Comparison of ENCODE assay signal across 1 fruit fly cellular context in the genomic region with DNA sequence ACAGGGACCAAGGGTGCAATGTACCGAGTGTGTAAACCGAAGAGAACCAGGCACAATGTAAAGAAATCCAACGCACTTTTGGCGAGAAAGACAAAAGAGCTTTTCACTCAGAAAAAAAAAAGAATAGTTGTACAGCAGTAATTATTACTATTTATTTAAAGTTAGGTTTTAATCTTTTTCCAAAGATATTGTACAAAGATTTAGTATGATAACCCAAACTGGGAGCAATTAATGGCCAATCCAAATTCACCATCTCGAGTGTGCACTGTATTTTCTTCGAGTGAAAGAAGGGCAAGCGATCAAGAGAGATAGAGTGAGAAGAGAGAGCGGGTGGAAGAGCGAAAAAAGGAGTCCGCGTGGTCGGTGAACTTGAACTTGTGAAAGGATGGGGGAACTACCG.
A peak's percentile ranks its signal among the peaks of the same experiment; 100 is the strongest.
TF ChIP-seq lines count a peak whose summit lies in the region.

No protein-coding gene starts in this region.

TF ChIP-seq in whole organism, embryonic, 481 proteins besides CTCF, POLR2A, EP300 and RAD21 (continued from another document and continues in another):
- TF ChIP-seq tx (GFP tag; optimal IDR thresholded peaks at IDR 0.05; lab: Kevin White, UChicago) (no peak), CG7372 (GFP tag; IDR thresholded peaks at IDR 0.05; lab: Robert Waterston, UW) (no peak), CG16863 (GFP tag; optimal IDR thresholded peaks at IDR 0.05; lab: Kevin White, UChicago) (no peak), Fer3 (tag; optimal IDR thresholded peaks at IDR 0.05; lab: Kevin White, UChicago) (no peak), nerfin-2 (GFP tag; IDR thresholded peaks at IDR 0.05; lab: Robert Waterston, UW; ENCODE audit: partially characterized antibody) (no peak), Eip74EF (GFP tag; optimal IDR thresholded peaks at IDR 0.05; lab: Kevin White, UChicago) (no peak), wek (GFP tag; optimal IDR thresholded peaks at IDR 0.05; lab: Kevin White, UChicago) (no peak), CG7786 (GFP tag; optimal IDR thresholded peaks at IDR 0.05; lab: Kevin White, UChicago) (no peak), tin (GFP tag; optimal IDR thresholded peaks at IDR 0.05; lab: Kevin White, UChicago) (no peak), en (GFP tag; optimal IDR thresholded peaks at IDR 0.05; lab: Kevin White, UChicago) (no peak), CG5953 (GFP tag; IDR thresholded peaks at IDR 0.05; lab: Robert Waterston, UW) (no peak), gcm2 (GFP tag; optimal IDR thresholded peaks at IDR 0.05; lab: Kevin White, UChicago) (no peak), dmrt99B (tag; optimal IDR thresholded peaks at IDR 0.05; lab: Kevin White, UChicago) (peak; percentile 2), unc-4 (GFP tag; IDR thresholded peaks at IDR 0.05; lab: Robert Waterston, UW; ENCODE audit: partially characterized antibody) (no peak), Mad (GFP tag; optimal IDR thresholded peaks at IDR 0.05; lab: Kevin White, UChicago) (no peak), Dek (tag; optimal IDR thresholded peaks at IDR 0.05; lab: Kevin White, UChicago) (no peak), CG12071 (GFP tag; optimal IDR thresholded peaks at IDR 0.05; lab: Kevin White, UChicago) (no peak), CG3995 (GFP tag; optimal IDR thresholded peaks at IDR 0.05; lab: Kevin White, UChicago) (no peak), CG9932 (GFP tag; IDR thresholded peaks at IDR 0.05; lab: Robert Waterston, UW) (no peak), ems (GFP tag; optimal IDR thresholded peaks at IDR 0.05; lab: Kevin White, UChicago) (peak; percentile 2), gsb (GFP tag; IDR thresholded peaks at IDR 0.05; lab: Robert Waterston, UW) (no peak), Rx (GFP tag; IDR thresholded peaks at IDR 0.05; lab: Robert Waterston, UW) (no peak), CG15601 (tag; optimal IDR thresholded peaks at IDR 0.05; lab: Kevin White, UChicago) (no peak), phol (tag; optimal IDR thresholded peaks at IDR 0.05; lab: Kevin White, UChicago) (peak; percentile 10), pros (GFP tag; optimal IDR thresholded peaks at IDR 0.05; lab: Kevin White, UChicago) (no peak), CG7271 (tag; optimal IDR thresholded peaks at IDR 0.05; lab: Kevin White, UChicago) (no peak), dimm (GFP tag; IDR thresholded peaks at IDR 0.05; lab: Robert Waterston, UW) (no peak), z (GFP tag; IDR thresholded peaks at IDR 0.05; lab: Robert Waterston, UW) (no peak), sima (GFP tag; optimal IDR thresholded peaks at IDR 0.05; lab: Kevin White, UChicago) (no peak), grau (tag; optimal IDR thresholded peaks at IDR 0.05; lab: Kevin White, UChicago) (peak; percentile 50), Dad (GFP tag; optimal IDR thresholded peaks at IDR 0.05; lab: Kevin White, UChicago) (no peak), zfh1 (GFP tag; IDR thresholded peaks at IDR 0.05; lab: Robert Waterston, UW) (no peak), Xrp1 (GFP tag; IDR thresholded peaks at IDR 0.05; lab: Robert Waterston, UW) (no peak), CG9797 (GFP tag; optimal IDR thresholded peaks at IDR 0.05; lab: Kevin White, UChicago) (no peak), CG10321 (GFP tag; IDR thresholded peaks at IDR 0.05; lab: Robert Waterston, UW) (no peak), CG6654 (GFP tag; optimal IDR thresholded peaks at IDR 0.05; lab: Kevin White, UChicago) (no peak), lov (optimal IDR thresholded peaks at IDR 0.05; lab: Kevin White, UChicago) (no peak), lov (GFP tag; IDR thresholded peaks at IDR 0.05; lab: Robert Waterston, UW) (no peak), pfk (GFP tag; optimal IDR thresholded peaks at IDR 0.05; lab: Kevin White, UChicago) (no peak), mam (GFP tag; optimal IDR thresholded peaks at IDR 0.05; lab: Kevin White, UChicago) (no peak), CG17186 (GFP tag; optimal IDR thresholded peaks at IDR 0.05; lab: Kevin White, UChicago) (no peak), CG12104 (GFP tag; optimal IDR thresholded peaks at IDR 0.05; lab: Kevin White, UChicago) (no peak), lmd (GFP tag; IDR thresholded peaks at IDR 0.05; lab: Robert Waterston, UW) (no peak), CG7357 (GFP tag; IDR thresholded peaks at IDR 0.05; lab: Robert Waterston, UW) (no peak), Abd-B (GFP tag; optimal IDR thresholded peaks at IDR 0.05; lab: Kevin White, UChicago) (no peak), CG8924 (tag; optimal IDR thresholded peaks at IDR 0.05; lab: Kevin White, UChicago) (no peak), CG17829 (tag; optimal IDR thresholded peaks at IDR 0.05; lab: Kevin White, UChicago) (no peak), CG10431 (GFP tag; optimal IDR thresholded peaks at IDR 0.05; lab: Kevin White, UChicago) (no peak), chif (GFP tag; optimal IDR thresholded peaks at IDR 0.05; lab: Kevin White, UChicago) (no peak), CG11696 (GFP tag; IDR thresholded peaks at IDR 0.05; lab: Robert Waterston, UW) (no peak), CG7556 (GFP tag; optimal IDR thresholded peaks at IDR 0.05; lab: Kevin White, UChicago) (no peak), CG2875 (GFP tag; optimal IDR thresholded peaks at IDR 0.05; lab: Kevin White, UChicago) (no peak), CG30020 (tag; optimal IDR thresholded peaks at IDR 0.05; lab: Kevin White, UChicago) (no peak), stc (GFP tag; IDR thresholded peaks at IDR 0.05; lab: Robert Waterston, UW) (no peak), sd (tag; optimal IDR thresholded peaks at IDR 0.05; lab: Kevin White, UChicago) (no peak), Hr3 (GFP tag; optimal IDR thresholded peaks at IDR 0.05; lab: Kevin White, UChicago) (no peak), Adf1 (GFP tag; IDR thresholded peaks at IDR 0.05; lab: Robert Waterston, UW) (no peak), cato (GFP tag; optimal IDR thresholded peaks at IDR 0.05; lab: Kevin White, UChicago; ENCODE audit: borderline replicate concordance) (no peak), insv (GFP tag; optimal IDR thresholded peaks at IDR 0.05; lab: Kevin White, UChicago) (no peak), CG2129 (GFP tag; IDR thresholded peaks at IDR 0.05; lab: Robert Waterston, UW; ENCODE audit: partially characterized antibody) (no peak), lbe (GFP tag; optimal IDR thresholded peaks at IDR 0.05; lab: Kevin White, UChicago) (peak; percentile 90), CG10959 (GFP tag; IDR thresholded peaks at IDR 0.05; lab: Robert Waterston, UW) (no peak), p53 (GFP tag; optimal IDR thresholded peaks at IDR 0.05; lab: Kevin White, UChicago) (no peak), maf-S (GFP tag; optimal IDR thresholded peaks at IDR 0.05; lab: Kevin White, UChicago) (no peak), CG8388 (GFP tag; optimal IDR thresholded peaks at IDR 0.05; lab: Kevin White, UChicago) (no peak), usp (GFP tag; optimal IDR thresholded peaks at IDR 0.05; lab: Kevin White, UChicago) (no peak), tll (GFP tag; optimal IDR thresholded peaks at IDR 0.05; lab: Kevin White, UChicago) (no peak), CG12942 (GFP tag; optimal IDR thresholded peaks at IDR 0.05; lab: Kevin White, UChicago) (no peak), Side (GFP tag; optimal IDR thresholded peaks at IDR 0.05; lab: Kevin White, UChicago) (no peak), gem (tag; optimal IDR thresholded peaks at IDR 0.05; lab: Kevin White, UChicago) (peak; percentile 44), CG10462 (GFP tag; optimal IDR thresholded peaks at IDR 0.05; lab: Kevin White, UChicago) (no peak), ab (GFP tag; optimal IDR thresholded peaks at IDR 0.05; lab: Kevin White, UChicago) (no peak), lilli (GFP tag; optimal IDR thresholded peaks at IDR 0.05; lab: Kevin White, UChicago) (no peak), CG15479 (GFP tag; optimal IDR thresholded peaks at IDR 0.05; lab: Kevin White, UChicago) (no peak), row (GFP tag; IDR thresholded peaks at IDR 0.05; lab: Robert Waterston, UW) (no peak; the same call in 2 of the 3 replicates), sim (GFP tag; IDR thresholded peaks at IDR 0.05; lab: Robert Waterston, UW) (no peak), Antp (GFP tag; optimal IDR thresholded peaks at IDR 0.05; lab: Kevin White, UChicago) (no peak), fd64A (GFP tag; optimal IDR thresholded peaks at IDR 0.05; lab: Kevin White, UChicago) (no peak), CG4617 (GFP tag; optimal IDR thresholded peaks at IDR 0.05; lab: Kevin White, UChicago; ENCODE audit: borderline replicate concordance) (no peak), Six4 (GFP tag; optimal IDR thresholded peaks at IDR 0.05; lab: Kevin White, UChicago) (no peak), Atf6 (GFP tag; IDR thresholded peaks at IDR 0.05; lab: Robert Waterston, UW) (no peak), Blimp-1 (GFP tag; optimal IDR thresholded peaks at IDR 0.05; lab: Kevin White, UChicago) (peak; percentile 22), YL-1 (GFP tag; optimal IDR thresholded peaks at IDR 0.05; lab: Kevin White, UChicago) (no peak), CG5180 (GFP tag; optimal IDR thresholded peaks at IDR 0.05; lab: Kevin White, UChicago) (no peak), crc (GFP tag; optimal IDR thresholded peaks at IDR 0.05; lab: Kevin White, UChicago) (no peak), pum (GFP tag; optimal IDR thresholded peaks at IDR 0.05; lab: Kevin White, UChicago) (no peak), grn (GFP tag; optimal IDR thresholded peaks at IDR 0.05; lab: Kevin White, UChicago) (no peak), CG11504 (tag; optimal IDR thresholded peaks at IDR 0.05; lab: Kevin White, UChicago) (peak; percentile 12), chinmo (GFP tag; IDR thresholded peaks at IDR 0.05; lab: Robert Waterston, UW; ENCODE audit: partially characterized antibody) (no peak), CG15696 (tag; optimal IDR thresholded peaks at IDR 0.05; lab: Kevin White, UChicago) (no peak), CG12391 (tag; optimal IDR thresholded peaks at IDR 0.05; lab: Kevin White, UChicago) (no peak), Nf-YA (GFP tag; IDR thresholded peaks at IDR 0.05; lab: Robert Waterston, UW) (no peak), CG43689 (GFP tag; IDR thresholded peaks at IDR 0.05; lab: Robert Waterston, UW) (no peak), Elba2 (GFP tag; optimal IDR thresholded peaks at IDR 0.05; lab: Kevin White, UChicago) (no peak), CG18011 (GFP tag; optimal IDR thresholded peaks at IDR 0.05; lab: Kevin White, UChicago) (no peak), wdn (GFP tag; IDR thresholded peaks at IDR 0.05; lab: Robert Waterston, UW) (no peak), CG33557 (GFP tag; optimal IDR thresholded peaks at IDR 0.05; lab: Kevin White, UChicago) (no peak), sens (GFP tag; lab: Kevin White, UChicago) (peak; percentile 78), NK7.1 (GFP tag; optimal IDR thresholded peaks at IDR 0.05; lab: Kevin White, UChicago) (no peak), zen2 (GFP tag; IDR thresholded peaks at IDR 0.05; lab: Robert Waterston, UW; ENCODE audit: partially characterized antibody) (no peak), CG14014 (GFP tag; IDR thresholded peaks at IDR 0.05; lab: Robert Waterston, UW) (no peak), CG34422 (GFP tag; IDR thresholded peaks at IDR 0.05; lab: Robert Waterston, UW) (no peak), slbo (GFP tag; IDR thresholded peaks at IDR 0.05; lab: Robert Waterston, UW) (no peak), so (GFP tag; IDR thresholded peaks at IDR 0.05; lab: Robert Waterston, UW) (no peak), CG2120 (GFP tag; optimal IDR thresholded peaks at IDR 0.05; lab: Kevin White, UChicago) (no peak), Dip3 (GFP tag; optimal IDR thresholded peaks at IDR 0.05; lab: Kevin White, UChicago) (no peak), Mes4 (GFP tag; optimal IDR thresholded peaks at IDR 0.05; lab: Kevin White, UChicago) (no peak), CG12744 (GFP tag; optimal IDR thresholded peaks at IDR 0.05; lab: Kevin White, UChicago) (no peak), CG2712 (tag; optimal IDR thresholded peaks at IDR 0.05; lab: Kevin White, UChicago) (peak; percentile 25), CG3838 (GFP tag; optimal IDR thresholded peaks at IDR 0.05; lab: Kevin White, UChicago) (no peak), wor (GFP tag; IDR thresholded peaks at IDR 0.05; lab: Robert Waterston, UW) (no peak), Lim3 (GFP tag; IDR thresholded peaks at IDR 0.05; lab: Robert Waterston, UW) (no peak), CG12155 (GFP tag; optimal IDR thresholded peaks at IDR 0.05; lab: Kevin White, UChicago) (no peak), CG1832 (GFP tag; optimal IDR thresholded peaks at IDR 0.05; lab: Kevin White, UChicago) (no peak), MBD-R2 (GFP tag; IDR thresholded peaks at IDR 0.05; lab: Robert Waterston, UW) (no peak), CG14050 (GFP tag; IDR thresholded peaks at IDR 0.05; lab: Robert Waterston, UW) (no peak), Mrtf (GFP tag; IDR thresholded peaks at IDR 0.05; lab: Robert Waterston, UW) (no peak), bsh (GFP tag; optimal IDR thresholded peaks at IDR 0.05; lab: Kevin White, UChicago) (peak; percentile 27 to 54), CG17802 (tag; optimal IDR thresholded peaks at IDR 0.05; lab: Kevin White, UChicago) (no peak), Trl (optimal IDR thresholded peaks at IDR 0.05; lab: Kevin White, UChicago) (no peak), Trl (GFP tag; optimal IDR thresholded peaks at IDR 0.05; lab: Kevin White, UChicago) (no peak), Sox102F (GFP tag; optimal IDR thresholded peaks at IDR 0.05; lab: Kevin White, UChicago) (peak; percentile 25), CG18764 (GFP tag; optimal IDR thresholded peaks at IDR 0.05; lab: Kevin White, UChicago) (no peak), Myb (GFP tag; optimal IDR thresholded peaks at IDR 0.05; lab: Kevin White, UChicago) (no peak), ranshi (GFP tag; IDR thresholded peaks at IDR 0.05; lab: Robert Waterston, UW) (no peak), Jarid2 (GFP tag; optimal IDR thresholded peaks at IDR 0.05; lab: Kevin White, UChicago) (no peak), C15 (GFP tag; IDR thresholded peaks at IDR 0.05; lab: Robert Waterston, UW) (no peak), fu2 (GFP tag; optimal IDR thresholded peaks at IDR 0.05; lab: Kevin White, UChicago) (no peak), sisA (GFP tag; IDR thresholded peaks at IDR 0.05; lab: Robert Waterston, UW) (0 out of 2 replicates have a peak, but pooled peaks have one; percentile 6), danr (GFP tag; IDR thresholded peaks at IDR 0.05; lab: Robert Waterston, UW) (no peak), ATbp (GFP tag; optimal IDR thresholded peaks at IDR 0.05; lab: Kevin White, UChicago) (no peak), CG9727 (GFP tag; optimal IDR thresholded peaks at IDR 0.05; lab: Kevin White, UChicago) (peak; percentile 3), esg (GFP tag; conservative IDR thresholded peaks at IDR 0.05; lab: Robert Waterston, UW) (no peak), CG9817 (tag; optimal IDR thresholded peaks at IDR 0.05; lab: Kevin White, UChicago) (no peak), emc (GFP tag; optimal IDR thresholded peaks at IDR 0.05; lab: Kevin White, UChicago) (no peak), Atf3 (GFP tag; optimal IDR thresholded peaks at IDR 0.05; lab: Kevin White, UChicago) (no peak)
